Worm (Caenorhabditis elegans): ENCODE data around the gene T16A9.3.
"Not testable (repeated sequence)": the region's sequence is repeated elsewhere in the genome, so short reads cannot be mapped to it uniquely, and the experiment has no call there.

The T16A9.3 gene

ce11 chrV:14205214-14205613 is at the start of gene T16A9.3:
Gene T16A9.3 (plus strand): TSS chrV:14205514.
- not testable (repeated sequence) for TF ChIP-seq unc-62 (GFP tag; optimal IDR thresholded peaks at IDR 0.05)

ce11 chrV:14156468-14156867 is 48.8 kb upstream of the T16A9.3 start, which contains the start of gene AH10.2:
Gene AH10.2 (plus strand): TSS chrV:14156768.
- TF ChIP-seq unc-62 (GFP tag; optimal IDR thresholded peaks at IDR 0.05), result no peak

ce11 chrV:14160698-14161097 is 44.6 kb upstream of the T16A9.3 start, which contains the start of gene cest-1.2:
Gene cest-1.2 (minus strand): TSS chrV:14160862.
- no peak for TF ChIP-seq unc-62 (GFP tag; optimal IDR thresholded peaks at IDR 0.05)

- no peak for TF ChIP-seq unc-62 (GFP tag; optimal IDR thresholded peaks at IDR 0.05)
These were observed 42.3 kb upstream of the T16A9.3 start, which contains the start of gene srd-26 for ce11 chrV:14162959-14163548. Gene srd-26 (minus strand): TSS chrV:14163009.

ce11 chrV:14165745-14166144 is 39.6 kb upstream of the T16A9.3 start:
- TF ChIP-seq unc-62 (GFP tag; optimal IDR thresholded peaks at IDR 0.05), result no peak

- no peak for TF ChIP-seq unc-62 (GFP tag; optimal IDR thresholded peaks at IDR 0.05)
These were observed 38.7 kb upstream of the T16A9.3 start, which contains the start of gene cest-1.1 for ce11 chrV:14166630-14167029. Gene cest-1.1 (minus strand): TSS chrV:14166730.

ce11 chrV:14167629-14168028 is 37.7 kb upstream of the T16A9.3 start, which contains the start of gene ocam-1:
Gene ocam-1 (minus strand): TSS chrV:14167729.
- TF ChIP-seq unc-62 (GFP tag; optimal IDR thresholded peaks at IDR 0.05), result no peak

- TF ChIP-seq unc-62 (GFP tag; optimal IDR thresholded peaks at IDR 0.05), result no peak
These were observed 34.0 kb upstream of the T16A9.3 start, which contains the start of gene cest-2.1 for ce11 chrV:14171284-14171683. Gene cest-2.1 (minus strand): TSS chrV:14171481.

ce11 chrV:14175216-14175615 is 30.1 kb upstream of the T16A9.3 start, which contains the start of gene cest-2.2:
Gene cest-2.2 (minus strand): TSS chrV:14175355.
- no peak for TF ChIP-seq unc-62 (GFP tag; optimal IDR thresholded peaks at IDR 0.05)

- no peak for TF ChIP-seq unc-62 (GFP tag; optimal IDR thresholded peaks at IDR 0.05)
These were observed 28.7 kb upstream of the T16A9.3 start for ce11 chrV:14176572-14176971.

- no peak for TF ChIP-seq unc-62 (GFP tag; optimal IDR thresholded peaks at IDR 0.05)
These were observed 27.6 kb upstream of the T16A9.3 start, which contains the start of gene ceh-74 for ce11 chrV:14177657-14178129. Gene ceh-74 (plus strand): TSS chrV:14178079.

- TF ChIP-seq unc-62 (GFP tag; optimal IDR thresholded peaks at IDR 0.05), result no peak
These were observed 25.4 kb upstream of the T16A9.3 start, which contains the start of gene ZC376.8 for ce11 chrV:14179947-14180346. Gene ZC376.8 (plus strand): TSS chrV:14180247.

- TF ChIP-seq unc-62 (GFP tag; optimal IDR thresholded peaks at IDR 0.05), result no peak
These were observed 22.5 kb upstream of the T16A9.3 start, which contains the start of gene cest-2.3 for ce11 chrV:14182860-14183259. Gene cest-2.3 (minus strand): TSS chrV:14182960.

- no peak for TF ChIP-seq unc-62 (GFP tag; optimal IDR thresholded peaks at IDR 0.05)
These were observed 19.9 kb upstream of the T16A9.3 start, which contains the start of the genes trm-1 and ints-2 for ce11 chrV:14185438-14185837. Gene trm-1 (minus strand): TSS chrV:14185612. Gene ints-2 (plus strand): TSS chrV:14185686.

ce11 chrV:14187104-14187503 is 18.2 kb upstream of the T16A9.3 start:
- no peak for TF ChIP-seq unc-62 (GFP tag; optimal IDR thresholded peaks at IDR 0.05)

ce11 chrV:14192870-14193269 is 12.4 kb upstream of the T16A9.3 start:
- TF ChIP-seq unc-62 (GFP tag; optimal IDR thresholded peaks at IDR 0.05), result no peak

ce11 chrV:14193451-14193850 is 11.9 kb upstream of the T16A9.3 start, which contains the start of gene atfs-1:
Gene atfs-1 (plus strand): TSS chrV:14193663.
- TF ChIP-seq unc-62 (GFP tag; optimal IDR thresholded peaks at IDR 0.05), result no peak

Data from whole organism, dauer.